Worm (Caenorhabditis elegans) whole organism, midembryonic: ENCODE results near the gene F25B3.4.

ENCODE experiments used
- klf-2 ChIP-seq: fragments of 200-800 bp; sonication (Bioruptor generic); conservative IDR thresholded peaks from 2 replicates; pipeline ENCODE4 v1.3.6; 2022; ENCODE audit warnings: missing genetic modification reagents, missing genetic modification characterization, missing compliant biosample characterization
- med-1 ChIP-seq: sonication (generic microtip); optimal IDR thresholded peaks from 2 replicates; lab custom pipeline; 2017; ENCODE audit warnings: missing genetic modification characterization, mild to moderate bottlenecking, missing compliant biosample characterization, antibody characterized with exemption, missing genetic modification reagents; ENCODE audit not compliant: insufficient read depth

ce11 chrV:9590317-9590716 lies 21.7 kb upstream of the F25B3.4 start, which contains the start of gene K09G1.2:
- TF ChIP-seq klf-2 (GFP tag; lab: Robert Waterston, UW) (no peak), med-1 (GFP tag; lab: Kevin White, UChicago) (no peak)
